Worm (Caenorhabditis elegans): Measurements from ENCODE around the gene Y38F1A.7.

DNA sequence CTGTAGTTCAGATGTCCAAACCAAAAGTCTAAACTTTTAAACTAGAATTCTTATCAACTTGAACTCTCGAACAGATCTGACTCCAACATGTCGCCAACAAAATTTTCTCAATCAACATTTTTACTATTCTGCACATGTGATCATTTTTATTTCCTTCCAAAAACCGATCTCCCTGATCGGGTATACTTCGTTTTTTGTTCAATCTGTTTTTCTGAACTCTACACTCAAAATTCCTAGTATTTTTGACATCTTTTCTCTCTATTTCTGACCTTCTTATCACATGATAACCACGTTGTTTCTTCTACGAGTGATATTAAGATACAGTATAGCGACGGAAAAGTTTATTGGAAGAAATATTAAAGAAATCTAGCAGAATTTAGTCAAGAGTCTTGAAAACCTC is 8.7 kb upstream of the Y38F1A.7 start:
- TF ChIP-seq W03F9.2 (tag; optimal IDR thresholded peaks at IDR 0.05) = no peak
- no peak for TF ChIP-seq him-1 (tag; optimal IDR thresholded peaks at IDR 0.05)
- TF ChIP-seq dao-5 (tag; optimal IDR thresholded peaks at IDR 0.05) = no peak
